In the genomic region with DNA sequence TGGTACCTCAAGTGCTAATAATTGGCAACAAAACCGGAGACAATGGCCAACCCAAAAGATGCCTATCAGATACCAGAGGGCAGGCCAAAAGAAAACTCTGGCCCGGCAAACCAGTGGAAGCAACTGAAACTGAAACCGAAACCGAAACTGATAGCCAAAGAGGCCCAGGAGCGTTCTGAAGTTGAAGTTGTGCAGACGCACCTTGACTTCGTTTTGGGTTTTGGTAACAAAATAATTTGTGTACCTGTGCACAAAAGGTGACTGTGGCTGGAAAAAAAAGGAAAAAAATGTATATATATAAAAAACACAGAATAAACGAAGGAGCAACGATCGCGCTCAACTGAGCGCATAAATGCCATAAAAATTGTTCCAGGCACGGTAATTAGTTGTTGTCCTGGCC, we compare ENCODE assay signal across 3 fruit fly cellular contexts.
TF ChIP-seq lines count a peak whose summit lies in the region.

No protein-coding gene starts in this region.

- no peak for TF ChIP-seq CTCF in whole organism, embryonic (GFP tag; optimal IDR thresholded peaks at IDR 0.05; lab: Kevin White, UChicago)

TF ChIP-seq in whole organism, embryonic, 481 proteins besides CTCF, POLR2A, EP300 and RAD21:
- TF ChIP-seq zen (tag; optimal IDR thresholded peaks at IDR 0.05; lab: Kevin White, UChicago): peak; percentile 18
- TF ChIP-seq CG14965 (GFP tag; optimal IDR thresholded peaks at IDR 0.05; lab: Kevin White, UChicago; ENCODE audit: borderline replicate concordance): no peak
- no peak for TF ChIP-seq Bgb (GFP tag; IDR thresholded peaks at IDR 0.05; lab: Robert Waterston, UW; ENCODE audit: partially characterized antibody)
- peak in 1 of 2 experiments; percentile 56 for TF ChIP-seq tll (GFP tag; optimal IDR thresholded peaks at IDR 0.05; lab: Kevin White, UChicago)
- TF ChIP-seq sens (GFP tag; lab: Kevin White, UChicago): peak; percentile 9
- peak; percentile 62 for TF ChIP-seq cad (GFP tag; optimal IDR thresholded peaks at IDR 0.05; lab: Kevin White, UChicago)
- TF ChIP-seq CG2199 (GFP tag; IDR thresholded peaks at IDR 0.05; lab: Robert Waterston, UW): peak; percentile 62; the same call in 1 of the 3 replicates
- no peak for TF ChIP-seq CG2120 (GFP tag; optimal IDR thresholded peaks at IDR 0.05; lab: Kevin White, UChicago)
- no peak for TF ChIP-seq CG7556 (GFP tag; optimal IDR thresholded peaks at IDR 0.05; lab: Kevin White, UChicago)
- no peak for TF ChIP-seq CG4360 (GFP tag; IDR thresholded peaks at IDR 0.05; lab: Robert Waterston, UW)
- no peak for TF ChIP-seq bcd (GFP tag; optimal IDR thresholded peaks at IDR 0.05; lab: Kevin White, UChicago)

TF ChIP-seq in whole organism, prepupa, 60 proteins besides CTCF, POLR2A, EP300 and RAD21:
- TF ChIP-seq acj6 (GFP tag; optimal IDR thresholded peaks at IDR 0.05; lab: Kevin White, UChicago): no peak
- peak; percentile 3 for TF ChIP-seq CG6854 (GFP tag; optimal IDR thresholded peaks at IDR 0.05; lab: Kevin White, UChicago)
- TF ChIP-seq Blimp-1 (GFP tag; optimal IDR thresholded peaks at IDR 0.05; lab: Kevin White, UChicago): peak; percentile 33

TF ChIP-seq in whole organism, wandering third instar larva, 38 proteins besides CTCF, POLR2A, EP300 and RAD21:
- TF ChIP-seq dl (GFP tag; optimal IDR thresholded peaks at IDR 0.05; lab: Kevin White, UChicago; ENCODE audit: insufficient read depth in 1 of 2, partially characterized antibody in 2 of 2) (no peak), HLH106 (tag; optimal IDR thresholded peaks at IDR 0.05; lab: Kevin White, UChicago) (no peak), Abd-B (GFP tag; optimal IDR thresholded peaks at IDR 0.05; lab: Kevin White, UChicago) (no peak), CrebA (GFP tag; optimal IDR thresholded peaks at IDR 0.05; lab: Kevin White, UChicago; ENCODE audit: borderline replicate concordance) (peak; percentile 6), Jra (GFP tag; optimal IDR thresholded peaks at IDR 0.05; lab: Kevin White, UChicago) (no peak), pan (optimal IDR thresholded peaks at IDR 0.05; lab: Kevin White, UChicago) (no peak)
